Worm (Caenorhabditis elegans) whole organism, late embryonic: ENCODE data around the gene zig-4.

Experiments
- ama-1 ChIP-seq: fragments of 150-350 bp; optimal IDR thresholded peaks from 2 replicates; lab custom pipeline; 2014
- che-1 ChIP-seq: sonication (generic microtip); optimal IDR thresholded peaks from 2 replicates; lab custom pipeline; 2016; ENCODE audit warnings: mild to moderate bottlenecking, missing genetic modification characterization, missing compliant biosample characterization
- fkh-10 ChIP-seq: fragments of 150-350 bp; optimal IDR thresholded peaks from 2 replicates; lab custom pipeline; 2014; ENCODE audit warnings: missing biosample characterization, missing genetic modification reagents, missing genetic modification characterization
- fkh-6 ChIP-seq: sonication (generic microtip); optimal IDR thresholded peaks from 2 replicates; lab custom pipeline; 2016; ENCODE audit warnings: missing genetic modification characterization, missing compliant biosample characterization
- mec-3 ChIP-seq: sonication (generic microtip); optimal IDR thresholded peaks from 2 replicates; lab custom pipeline; 2016; ENCODE audit warnings: borderline replicate concordance, missing genetic modification characterization, missing compliant biosample characterization
- nfya-1 ChIP-seq: sonication (generic microtip); optimal IDR thresholded peaks from 2 replicates; lab custom pipeline; 2017; ENCODE audit warnings: missing genetic modification characterization, mild to moderate bottlenecking, missing compliant biosample characterization, antibody characterized with exemption, moderate library complexity
- nhr-11 ChIP-seq: fragments of 150-350 bp; optimal IDR thresholded peaks from 2 replicates; lab custom pipeline; 2014; ENCODE audit warnings: missing biosample characterization, missing genetic modification characterization
- sox-4 ChIP-seq: sonication (generic microtip); optimal IDR thresholded peaks from 2 replicates; lab custom pipeline; 2017; ENCODE audit warnings: mild to moderate bottlenecking, missing genetic modification characterization, inconsistent platforms, missing compliant biosample characterization
- tbx-2 ChIP-seq: sonication (generic microtip); optimal IDR thresholded peaks from 2 replicates; lab custom pipeline; 2016; ENCODE audit warnings: missing genetic modification characterization, missing compliant biosample characterization
- ztf-16 ChIP-seq: sonication (generic microtip); optimal IDR thresholded peaks from 2 replicates; lab custom pipeline; 2017; ENCODE audit warnings: missing genetic modification characterization, missing compliant biosample characterization

ce11 chrX:7900180-7900579 is 25.1 kb upstream of the zig-4 start:
- TF ChIP-seq fkh-6 (tag; lab: Kevin White, UChicago) (no peak), sox-4 (tag; lab: Kevin White, UChicago) (no peak), tbx-2 (no peak), ztf-16 (tag; lab: Kevin White, UChicago) (no peak), mec-3 (tag; lab: Kevin White, UChicago) (no peak), nhr-11 (tag; lab: Kevin White, UChicago) (no peak), fkh-10 (GFP tag; lab: Kevin White, UChicago) (no peak), nfya-1 (tag; lab: Kevin White, UChicago) (no peak), che-1 (tag; lab: Kevin White, UChicago) (no peak), ama-1 (no peak)
